Worm (Caenorhabditis elegans): ENCODE measurements around the gene T09A5.14.

- TF ChIP-seq T07F8.4 (tag; optimal IDR thresholded peaks at IDR 0.05) (no peak), rec-8 (tag; optimal IDR thresholded peaks at IDR 0.05) (no peak), ccch-3 (GFP tag; optimal IDR thresholded peaks at IDR 0.05) (no peak), hlh-26 (GFP tag; conservative IDR thresholded peaks at IDR 0.05) (no peak), snpc-4 (GFP tag; optimal IDR thresholded peaks at IDR 0.05) (no peak), snpc-4 (tag; optimal IDR thresholded peaks at IDR 0.05) (no peak)
Observed at ce11 chrII:7829616-7830015, 2.5 kb upstream of the T09A5.14 start.

Measured in whole organism, young adult.